Worm (Caenorhabditis elegans): ENCODE measurements around the gene brc-1.

DNA sequence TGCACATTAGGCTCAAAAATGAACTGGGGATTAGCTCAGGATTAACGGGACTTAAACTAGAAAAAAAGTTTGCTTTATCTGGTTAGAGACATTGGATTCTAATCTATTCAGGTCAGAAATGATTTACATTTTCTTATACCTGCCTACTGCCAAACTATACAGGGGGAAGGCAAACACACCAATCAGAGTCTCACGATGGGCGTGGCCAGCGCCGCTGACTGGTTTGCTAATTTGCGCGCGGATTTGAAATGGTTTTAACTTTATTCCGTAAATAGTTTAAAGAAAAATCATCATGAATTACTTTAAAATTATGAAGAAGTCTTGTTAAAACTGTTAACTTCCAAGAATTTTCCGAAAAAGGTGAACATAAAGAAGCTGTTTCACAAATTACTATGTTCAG lies 35.6 kb upstream of the brc-1 start:
- TF ChIP-seq nhr-27 (tag; optimal IDR thresholded peaks at IDR 0.05), result no peak
- no peak for TF ChIP-seq somi-1 (GFP tag; optimal IDR thresholded peaks at IDR 0.05)
- TF ChIP-seq ama-1 (optimal IDR thresholded peaks at IDR 0.05), result no peak
- no peak for TF ChIP-seq ama-1 (GFP tag; optimal IDR thresholded peaks at IDR 0.05)
- TF ChIP-seq F57C9.4 (tag; optimal IDR thresholded peaks at IDR 0.05), result no peak
- no peak for TF ChIP-seq die-1 (tag; optimal IDR thresholded peaks at IDR 0.05)
- TF ChIP-seq fkh-3 (tag; optimal IDR thresholded peaks at IDR 0.05), result no peak
- TF ChIP-seq athp-1 (tag; optimal IDR thresholded peaks at IDR 0.05), result no peak
- TF ChIP-seq snpc-4 (GFP tag; optimal IDR thresholded peaks at IDR 0.05), result no peak
- TF ChIP-seq snpc-4 (tag; optimal IDR thresholded peaks at IDR 0.05), result no peak
- TF ChIP-seq hmg-1.2 (GFP tag; IDR thresholded peaks at IDR 0.05), result no peak
- TF ChIP-seq B0261.1 (tag; optimal IDR thresholded peaks at IDR 0.05), result no peak
- TF ChIP-seq lin-26 (GFP tag; IDR thresholded peaks at IDR 0.05), result no peak
- TF ChIP-seq nhr-179 (tag; optimal IDR thresholded peaks at IDR 0.05), result no peak
- TF ChIP-seq sea-2 (GFP tag; IDR thresholded peaks at IDR 0.05), result no peak
